Worm (Caenorhabditis elegans) whole organism, L4 larva: ENCODE results near the gene D2089.8.
A peak's percentile ranks its signal among the peaks of the same experiment; 100 is the strongest.

Source experiments
- F10B5.3 ChIP-seq: sonication (generic microtip); optimal IDR thresholded peaks from 2 replicates; lab custom pipeline; 2016; ENCODE audit warnings: mild to moderate bottlenecking, missing genetic modification characterization, missing compliant biosample characterization
- F37D6.2 ChIP-seq: sonication (generic microtip); optimal IDR thresholded peaks from 2 replicates; lab custom pipeline; 2016; ENCODE audit warnings: mild to moderate bottlenecking, missing genetic modification characterization, missing compliant biosample characterization
- Y105C5A.15 ChIP-seq: fragments of 200-800 bp; sonication (Bioruptor generic); IDR thresholded peaks from 2 replicates; pipeline ENCODE4 v1.3.6; 2022; ENCODE audit warnings: missing genetic modification characterization, missing compliant biosample characterization
- aha-1 ChIP-seq: fragments of 150-350 bp; peaks from one replicate; lab custom pipeline; 2014; ENCODE audit warnings: missing biosample characterization, missing genetic modification characterization
- aly-2 ChIP-seq: sonication (generic microtip); optimal IDR thresholded peaks from 2 replicates; lab custom pipeline; 2018; ENCODE audit warnings: missing biosample characterization, missing genetic modification characterization
- ceh-28 ChIP-seq: fragments of 150-350 bp; optimal IDR thresholded peaks from 2 replicates; lab custom pipeline; 2014; ENCODE audit warnings: missing biosample characterization, missing genetic modification reagents, missing genetic modification characterization
- ceh-62 ChIP-seq: sonication (generic microtip); optimal IDR thresholded peaks from 2 replicates; lab custom pipeline; 2017; ENCODE audit warnings: missing biosample characterization, missing genetic modification characterization
- cey-2 ChIP-seq: sonication (generic microtip); optimal IDR thresholded peaks from 3 replicates; lab custom pipeline; 2017; ENCODE audit warnings: missing genetic modification characterization, mild to moderate bottlenecking, missing compliant biosample characterization, antibody characterized with exemption, borderline replicate concordance; ENCODE audit not compliant: insufficient read depth
- daf-16 ChIP-seq, 3 experiments: sonication (generic microtip); optimal IDR thresholded peaks; 2 replicates each; lab custom pipeline; 2016 to 2017; ENCODE audit warnings: missing genetic modification characterization in 3 of 3, missing genetic modification reagents in 3 of 3, mild to moderate bottlenecking in 2 of 3, missing compliant biosample characterization in 2 of 3, missing biosample characterization in 1 of 3, moderate library complexity in 1 of 3
- daf-19 ChIP-seq: fragments of 200-800 bp; sonication (Bioruptor generic); conservative IDR thresholded peaks from 2 replicates; pipeline ENCODE4 v1.3.6; 2022; ENCODE audit warnings: missing genetic modification characterization, missing compliant biosample characterization
- dmd-6 ChIP-seq: fragments of 200-800 bp; sonication (Bioruptor generic); IDR thresholded peaks from 2 replicates; pipeline ENCODE4 v1.3.6; 2022; ENCODE audit warnings: missing genetic modification reagents, missing genetic modification characterization, missing compliant biosample characterization
- dpl-1 ChIP-seq: fragments of 150-350 bp; optimal IDR thresholded peaks from 2 replicates; lab custom pipeline; 2014; ENCODE audit warnings: missing biosample characterization, missing genetic modification reagents, missing genetic modification characterization
- dve-1 ChIP-seq: sonication (generic microtip); optimal IDR thresholded peaks from 2 replicates; lab custom pipeline; 2017; ENCODE audit warnings: antibody characterized with exemption, mild to moderate bottlenecking, missing genetic modification characterization, missing compliant biosample characterization; ENCODE audit not compliant: insufficient read depth
- fkh-10 ChIP-seq: fragments of 150-350 bp; optimal IDR thresholded peaks from 2 replicates; lab custom pipeline; 2014; ENCODE audit warnings: missing biosample characterization, missing genetic modification reagents, missing genetic modification characterization
- hlh-11 ChIP-seq: fragments of 200-800 bp; sonication (Bioruptor generic); optimal IDR thresholded peaks from 2 replicates; lab custom pipeline; 2018; ENCODE audit warnings: mild to moderate bottlenecking, missing genetic modification characterization, missing compliant biosample characterization
- lin-39 ChIP-seq: fragments of 150-350 bp; optimal IDR thresholded peaks from 2 replicates; lab custom pipeline; 2014; ENCODE audit warnings: missing biosample characterization, missing genetic modification reagents, missing genetic modification characterization
- lir-3 ChIP-seq: sonication (generic microtip); optimal IDR thresholded peaks from 2 replicates; lab custom pipeline; 2016; ENCODE audit warnings: mild to moderate bottlenecking, missing genetic modification characterization, missing compliant biosample characterization
- mdl-1 ChIP-seq, 2 experiments: fragments of 150-350 bp in 1 of 2; sonication (generic microtip) in 1 of 2; optimal IDR thresholded peaks; 2 replicates each; lab custom pipeline; 2014 to 2017; ENCODE audit warnings: missing biosample characterization in 2 of 2, missing genetic modification characterization in 2 of 2
- mdt-29 ChIP-seq: fragments of 200-800 bp; sonication (Bioruptor generic); IDR thresholded peaks from 2 replicates; pipeline ENCODE4 v1.3.6; 2022; ENCODE audit warnings: missing genetic modification reagents, missing genetic modification characterization, missing compliant biosample characterization
- mes-2 ChIP-seq: sonication (generic microtip); optimal IDR thresholded peaks from 2 replicates; lab custom pipeline; 2016; ENCODE audit warnings: missing genotype, mild to moderate bottlenecking, missing genetic modification characterization, missing compliant biosample characterization; ENCODE audit not compliant: poor library complexity, severe bottlenecking
- mxl-3 ChIP-seq: fragments of 200-800 bp; sonication (Bioruptor generic); optimal IDR thresholded peaks from 2 replicates; lab custom pipeline; 2018; ENCODE audit warnings: mild to moderate bottlenecking, missing genetic modification characterization, missing compliant biosample characterization
- nhr-10 ChIP-seq: fragments of 150-350 bp; optimal IDR thresholded peaks from 2 replicates; lab custom pipeline; 2014; ENCODE audit warnings: missing biosample characterization, missing genetic modification characterization
- nhr-237 ChIP-seq: sonication (generic microtip); optimal IDR thresholded peaks from 2 replicates; lab custom pipeline; 2017; ENCODE audit warnings: missing biosample characterization, missing genetic modification characterization
- nhr-28 ChIP-seq: fragments of 150-350 bp; optimal IDR thresholded peaks from 2 replicates; lab custom pipeline; 2014; ENCODE audit warnings: missing biosample characterization, missing genetic modification characterization
- nhr-41 ChIP-seq: fragments of 200-800 bp; sonication (Bioruptor generic); IDR thresholded peaks from 2 replicates; pipeline ENCODE4 v1.3.6; 2022; ENCODE audit warnings: missing genetic modification reagents, missing genetic modification characterization, missing compliant biosample characterization
- pqm-1 ChIP-seq: sonication (generic microtip); optimal IDR thresholded peaks from 2 replicates; lab custom pipeline; 2017; ENCODE audit warnings: missing biosample characterization, missing genetic modification characterization
- set-16 ChIP-seq: fragments of 200-800 bp; sonication (Bioruptor generic); IDR thresholded peaks from 2 replicates; pipeline ENCODE4 v1.3.6; 2022; ENCODE audit warnings: missing genetic modification reagents, missing genetic modification characterization, missing compliant biosample characterization
- spr-1 ChIP-seq: sonication (generic microtip); optimal IDR thresholded peaks from 2 replicates; lab custom pipeline; 2016; ENCODE audit warnings: mild to moderate bottlenecking, missing genetic modification characterization, missing compliant biosample characterization
- unc-62 ChIP-seq, 3 experiments: fragments of 150-350 bp in 1 of 3; sonication (generic microtip); optimal IDR thresholded peaks in 2 of 3; peaks in 1 of 3; 1 replicate in 1 of 3; 2 replicates in 2 of 3; lab custom pipeline; 2014 to 2017; ENCODE audit warnings: missing biosample characterization in 3 of 3, missing genetic modification characterization in 3 of 3, missing genetic modification reagents in 3 of 3, missing genotype in 1 of 3
- ztf-11 ChIP-seq: fragments of 150-350 bp; optimal IDR thresholded peaks from 2 replicates; lab custom pipeline; 2014; ENCODE audit warnings: missing biosample characterization, missing genetic modification characterization

D2089.8 gene

DNA sequence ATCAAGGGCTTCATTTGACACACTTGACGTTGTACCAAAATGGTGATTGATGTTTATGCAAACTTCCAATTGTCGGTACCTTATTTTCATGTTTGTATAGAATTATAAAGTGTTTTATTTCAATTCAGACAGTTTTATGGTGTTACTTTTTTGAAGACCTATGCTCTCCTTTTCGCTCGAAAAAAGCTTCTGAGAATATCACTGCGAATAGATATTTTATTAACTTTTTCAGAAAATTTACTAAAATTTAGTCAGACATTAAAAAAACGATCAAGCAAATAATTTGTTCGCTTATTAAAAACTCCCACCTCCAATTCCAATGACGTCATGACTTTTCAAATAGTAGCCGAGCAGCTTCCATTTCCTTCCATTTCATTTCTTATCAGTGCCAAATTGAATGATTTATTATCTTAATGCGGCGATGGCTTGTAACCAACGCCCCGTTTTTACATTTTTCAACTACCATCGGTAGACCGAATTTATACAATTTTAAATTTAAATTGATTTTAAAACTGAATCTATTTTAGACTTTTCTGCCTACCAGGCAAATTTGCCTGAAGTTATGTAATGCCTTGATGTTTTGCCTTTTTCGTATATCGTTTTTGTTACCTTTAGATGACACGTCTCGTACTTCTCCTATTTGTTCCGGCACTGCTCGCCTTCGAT is 15.5 kb downstream of the D2089.8 start, which contains the start of gene M28.10:
Gene M28.10 (plus strand): TSS at position 616 of the 666 bp plus-strand sequence.
- peak; percentile 10 for TF ChIP-seq hlh-11
- peak in 1 of 2 experiments; percentile 97 for TF ChIP-seq unc-62 (GFP tag; optimal IDR thresholded peaks at IDR 0.05 in 1 of 2; lab: Kevin White, UChicago)
- no peak for TF ChIP-seq unc-62 (tag; optimal IDR thresholded peaks at IDR 0.05; lab: Kevin White, UChicago)
- TF ChIP-seq ceh-28 (tag; lab: Kevin White, UChicago), result no peak
- peak; percentile 15 for TF ChIP-seq pqm-1
- TF ChIP-seq, all 104 proteins: peak for 3

DNA sequence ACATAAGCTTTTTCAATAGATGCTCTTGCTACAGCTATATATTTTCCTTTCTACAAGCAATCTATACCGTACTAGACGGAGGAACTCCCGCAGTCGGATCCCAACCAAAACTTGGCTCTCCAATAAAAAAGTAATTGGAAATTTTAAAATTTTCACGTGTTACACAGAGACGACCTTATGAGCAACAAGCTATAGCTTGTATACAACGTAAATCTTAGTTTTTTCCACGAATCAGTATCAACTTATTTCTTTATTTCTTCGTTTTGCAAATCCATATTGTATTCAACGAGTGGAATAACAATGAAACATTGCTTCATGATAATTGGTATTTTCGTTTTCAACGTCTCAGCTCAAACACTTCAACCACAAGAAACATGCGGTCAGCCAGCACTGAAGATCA is 19.2 kb downstream of the D2089.8 start, which contains the start of gene M28.4:
Gene M28.4 (plus strand): TSS at position 301 of the 400 bp plus-strand sequence.
- TF ChIP-seq cey-2 (tag; lab: Kevin White, UChicago), result no peak

DNA sequence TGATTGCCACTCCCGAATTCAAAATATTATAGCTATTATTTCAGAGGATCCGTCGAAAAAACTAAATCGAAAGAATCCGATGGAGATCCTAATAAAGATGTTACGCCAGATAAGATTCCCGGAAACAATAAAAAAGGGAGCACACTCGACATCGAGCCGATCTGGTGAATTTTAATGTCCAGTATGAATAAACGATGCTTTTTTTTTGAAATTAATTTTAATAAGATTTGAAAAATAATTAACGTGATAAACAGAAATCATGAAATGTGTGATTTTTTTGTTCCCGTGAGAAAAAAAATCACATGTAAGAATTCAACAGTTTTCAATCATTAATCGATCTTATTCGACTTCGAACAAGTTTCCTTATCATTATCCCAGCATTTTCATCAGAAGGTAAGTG is 23.5 kb downstream of the D2089.8 start, which contains the start of gene M28.9:
Gene M28.9 (plus strand): TSS at position 301 of the 400 bp plus-strand sequence.
- peak in 1 of 2 experiments; percentile 40 for TF ChIP-seq unc-62 (GFP tag; optimal IDR thresholded peaks at IDR 0.05 in 1 of 2; lab: Kevin White, UChicago)
- TF ChIP-seq unc-62 (tag; optimal IDR thresholded peaks at IDR 0.05; lab: Kevin White, UChicago), result no peak
- no peak for TF ChIP-seq nhr-41 (GFP tag; lab: Robert Waterston, UW)
- TF ChIP-seq, all 104 proteins: peak for 1

DNA sequence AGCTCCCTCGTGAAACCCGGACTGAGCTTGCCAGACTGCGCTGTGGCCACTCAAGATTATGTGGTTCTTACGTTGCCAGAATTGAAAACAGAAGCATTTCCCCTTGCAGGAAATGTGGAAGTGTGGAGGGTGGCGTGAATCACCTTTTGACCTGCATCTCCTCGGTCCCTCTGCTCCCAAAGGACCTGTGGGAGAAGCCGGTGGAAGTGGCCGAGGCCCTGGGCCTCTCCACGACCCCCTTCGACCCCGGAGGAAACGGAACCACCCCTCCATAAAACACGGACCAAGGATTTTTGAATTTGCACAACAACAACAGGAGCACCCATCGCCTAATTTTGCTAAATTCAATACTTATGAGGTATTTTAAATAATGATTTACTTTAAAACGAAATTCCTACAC is 24.9 kb downstream of the D2089.8 start:
- peak; percentile 80; the same call in 1 of the 2 replicates for TF ChIP-seq set-16

DNA sequence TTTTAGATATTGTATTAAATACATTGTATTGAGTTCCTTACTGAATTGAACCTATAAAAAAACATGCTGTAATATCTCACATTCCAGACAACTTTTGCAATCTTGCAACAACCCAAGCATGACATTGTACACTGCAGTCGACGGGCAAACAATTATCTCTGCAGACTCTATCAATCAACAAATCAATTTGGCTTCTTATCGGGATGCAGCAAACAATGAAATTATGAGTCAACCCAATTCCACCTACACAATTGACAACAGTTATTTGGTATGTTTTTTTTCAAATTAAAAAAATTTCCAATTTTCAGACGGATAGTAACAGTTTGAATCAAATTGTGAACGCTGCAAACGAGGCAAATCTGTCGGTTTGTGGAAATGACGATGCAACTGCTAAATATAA is 31.6 kb downstream of the D2089.8 start:
- TF ChIP-seq lin-39 (tag; lab: Kevin White, UChicago) (no peak), pqm-1 (peak; percentile 63)

DNA sequence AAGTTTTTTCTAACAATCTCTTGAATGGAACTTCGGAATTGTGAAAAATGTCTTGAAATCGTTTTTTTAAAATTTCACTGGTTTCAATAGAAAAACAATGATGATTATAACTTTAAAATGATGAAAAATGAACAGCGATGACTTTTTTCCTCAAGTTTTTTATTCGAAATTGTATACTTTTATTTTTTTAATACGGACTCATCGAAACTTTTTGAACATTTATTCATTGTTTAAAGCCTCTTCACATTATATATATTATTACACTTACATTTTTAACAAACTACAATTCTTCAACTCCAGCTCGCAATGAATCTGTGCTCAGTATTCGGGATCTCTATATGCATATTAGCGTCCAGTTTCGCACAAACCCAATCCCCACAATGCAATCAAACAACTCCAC is 34.6 kb downstream of the D2089.8 start, which contains the start of gene M28.8:
Gene M28.8 (plus strand): TSS at position 301 of the 400 bp plus-strand sequence.
- TF ChIP-seq spr-1 (tag; lab: Kevin White, UChicago), result no peak
- TF ChIP-seq fkh-10 (GFP tag; lab: Kevin White, UChicago), result no peak
- TF ChIP-seq mdl-1 (tag; optimal IDR thresholded peaks at IDR 0.05; lab: Kevin White, UChicago), result no peak
- TF ChIP-seq daf-19 (GFP tag; lab: Robert Waterston, UW), result no peak
- TF ChIP-seq F10B5.3 (tag; lab: Kevin White, UChicago), result no peak
- no peak for TF ChIP-seq aha-1 (tag; lab: Kevin White, UChicago)
- TF ChIP-seq Y105C5A.15 (GFP tag; lab: Robert Waterston, UW), result no peak
- no peak for TF ChIP-seq ztf-11 (tag; lab: Kevin White, UChicago)
- TF ChIP-seq aly-2 (tag; lab: Kevin White, UChicago), result no peak
- no peak for TF ChIP-seq nhr-237 (tag; lab: Kevin White, UChicago)
- no peak for TF ChIP-seq mdt-29 (GFP tag; lab: Robert Waterston, UW)
- TF ChIP-seq mes-2, result no peak
- no peak for TF ChIP-seq mxl-3 (GFP tag; lab: Kevin White, UChicago)
- TF ChIP-seq lir-3 (tag; lab: Kevin White, UChicago), result no peak
- TF ChIP-seq F37D6.2 (tag; lab: Kevin White, UChicago), result no peak
- no peak for TF ChIP-seq dpl-1

DNA sequence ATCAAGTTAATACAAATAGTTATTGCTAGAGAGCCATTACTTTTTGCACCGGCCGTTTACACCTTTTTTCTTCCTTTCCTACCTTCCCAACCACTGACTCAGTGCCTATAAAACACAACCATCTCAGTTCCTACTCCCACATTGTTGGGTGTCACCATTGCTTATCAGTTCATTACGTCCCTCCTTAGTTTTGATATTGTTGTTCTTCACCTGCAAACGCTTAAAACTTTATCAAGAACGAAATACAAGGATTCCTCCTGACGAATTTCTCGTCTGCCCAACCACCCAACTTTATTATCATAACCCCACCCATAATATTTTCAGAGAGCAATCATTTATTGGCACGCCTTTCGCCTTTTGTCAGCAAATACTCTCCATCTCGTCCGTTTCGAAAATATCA is 35.5 kb downstream of the D2089.8 start:
- TF ChIP-seq dve-1 (tag; lab: Kevin White, UChicago) (peak; percentile 32), daf-16 (GFP tag; optimal IDR thresholded peaks at IDR 0.05; lab: Kevin White, UChicago) (no peak), daf-16 (tag; optimal IDR thresholded peaks at IDR 0.05; lab: Kevin White, UChicago) (peak; percentile 53), hlh-11 (peak; percentile 67), dmd-6 (GFP tag; lab: Robert Waterston, UW) (peak; percentile 64), pqm-1 (peak; percentile 90), nhr-10 (tag; lab: Kevin White, UChicago) (no peak), nhr-28 (tag; lab: Kevin White, UChicago) (peak; percentile 75), aha-1 (tag; lab: Kevin White, UChicago) (peak; percentile 35), ceh-62 (no peak)
